Fruit fly (Drosophila melanogaster): ENCODE measurements around the gene Cbp80.

DNA sequence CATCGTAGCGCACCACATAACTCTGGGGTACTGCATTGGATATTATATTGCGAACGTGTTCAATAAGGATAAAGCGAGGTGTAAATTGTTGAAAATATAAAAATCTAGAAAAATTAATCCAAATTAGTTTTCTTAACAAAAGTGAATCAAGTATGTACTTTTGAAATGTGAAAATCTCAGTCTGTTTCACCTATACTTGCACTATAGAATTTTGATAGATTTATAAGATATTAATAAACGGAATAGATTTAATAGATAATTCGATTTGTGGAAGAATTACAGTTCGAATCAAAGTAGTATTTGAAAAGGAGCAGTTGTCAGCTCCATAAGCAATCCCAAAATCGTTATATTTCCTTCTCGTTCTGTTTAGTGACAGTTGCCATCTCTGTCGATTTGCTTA lies 55.2 kb downstream of the Cbp80 start, which contains the start of gene CG7024:
- TF ChIP-seq psq (optimal IDR thresholded peaks at IDR 0.05) (no peak), h (optimal IDR thresholded peaks at IDR 0.05) (no peak), Sin3A (optimal IDR thresholded peaks at IDR 0.05) (no peak), insv (optimal IDR thresholded peaks at IDR 0.05) (no peak), ttk (optimal IDR thresholded peaks at IDR 0.05) (no peak)

Measured in Kc167 (cell line).